Fruit fly (Drosophila melanogaster): ENCODE data around the gene nerfin-2.

Gene nerfin-2

DNA sequence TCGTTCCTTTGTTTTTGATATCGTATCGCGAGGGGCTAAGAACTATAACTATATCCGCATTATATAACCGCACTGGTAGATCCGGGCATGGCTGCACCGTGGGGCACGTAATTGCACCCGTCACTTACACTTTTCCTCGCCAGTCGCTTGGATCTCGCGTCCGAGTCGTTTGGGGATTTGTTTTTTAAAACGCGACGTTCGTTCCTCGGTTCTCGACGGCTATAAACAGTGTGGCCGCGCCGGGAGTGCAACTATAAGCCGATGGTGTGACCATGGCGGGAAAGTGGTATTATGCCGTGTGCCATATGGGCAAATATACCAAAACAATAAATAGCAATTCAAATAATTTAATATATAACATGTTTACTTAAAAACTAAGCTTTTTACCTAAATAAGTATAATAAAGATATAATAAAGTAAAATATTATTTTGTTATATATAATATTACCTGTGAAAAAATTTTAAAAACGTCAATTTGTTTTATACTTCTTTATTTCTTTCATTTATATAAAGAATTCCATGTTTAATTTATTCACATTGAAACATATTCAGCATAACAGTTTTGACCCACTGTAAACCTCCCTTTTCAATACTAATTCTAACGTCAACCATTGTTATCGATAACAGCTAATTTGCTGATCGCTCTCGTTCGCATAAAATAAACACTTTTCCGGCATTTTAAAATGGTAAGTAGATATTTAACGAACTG, 28.1 kb upstream of the nerfin-2 start, which contains the start of the genes Mical and CG3909 (continued):
- TF ChIP-seq CG6163 (GFP tag; IDR thresholded peaks at IDR 0.05) (peak; percentile 85), Eip75B (GFP tag; optimal IDR thresholded peaks at IDR 0.05) (no peak), fd59A (GFP tag; optimal IDR thresholded peaks at IDR 0.05) (no peak), fd85E (GFP tag; optimal IDR thresholded peaks at IDR 0.05) (no peak), Hr4 (GFP tag; optimal IDR thresholded peaks at IDR 0.05) (peak; percentile 69), CG34406 (GFP tag; optimal IDR thresholded peaks at IDR 0.05) (peak; percentile 83), Sox15 (GFP tag; optimal IDR thresholded peaks at IDR 0.05) (peak; percentile 60), cyc (GFP tag; optimal IDR thresholded peaks at IDR 0.05) (peak; percentile 74), topi (GFP tag; optimal IDR thresholded peaks at IDR 0.05) (peak; percentile 60), net (GFP tag; optimal IDR thresholded peaks at IDR 0.05) (peak; percentile 68), eg (GFP tag; IDR thresholded peaks at IDR 0.05) (peak; percentile 92), CG11902 (GFP tag; optimal IDR thresholded peaks at IDR 0.05) (peak; percentile 38), Smox (GFP tag; optimal IDR thresholded peaks at IDR 0.05) (peak; percentile 68), vri (GFP tag; optimal IDR thresholded peaks at IDR 0.05) (peak; percentile 69), Hr39 (GFP tag; optimal IDR thresholded peaks at IDR 0.05) (peak; percentile 69), svp (GFP tag) (peak; percentile 89), CG10631 (GFP tag; optimal IDR thresholded peaks at IDR 0.05) (peak; percentile 88), CG10669 (GFP tag; optimal IDR thresholded peaks at IDR 0.05) (peak; percentile 46), acj6 (GFP tag; optimal IDR thresholded peaks at IDR 0.05) (peak; percentile 75), CG16779 (tag; optimal IDR thresholded peaks at IDR 0.05) (peak; percentile 62), Lpt (GFP tag; optimal IDR thresholded peaks at IDR 0.05) (peak; percentile 57), esn (GFP tag; optimal IDR thresholded peaks at IDR 0.05) (peak; percentile 81), dac (GFP tag; optimal IDR thresholded peaks at IDR 0.05) (no peak), CG6792 (GFP tag; optimal IDR thresholded peaks at IDR 0.05) (peak; percentile 78), CG11294 (GFP tag; IDR thresholded peaks at IDR 0.05) (peak; percentile 76), Ets21C (GFP tag; optimal IDR thresholded peaks at IDR 0.05) (peak; percentile 43)

dm6 chr3R:10045343-10045742, 25.6 kb upstream of the nerfin-2 start, which contains the start of the genes CG11722 and mtTFB2:
CG11722 (minus strand) TSS chr3R:10045542.
mtTFB2 (plus strand) TSS chr3R:10045574.
- peak; percentile 6 for TF ChIP-seq esn (GFP tag; optimal IDR thresholded peaks at IDR 0.05)
- TF ChIP-seq Eip78C (GFP tag): peak; percentile 48
- peak; percentile 1 for TF ChIP-seq dsx (GFP tag; optimal IDR thresholded peaks at IDR 0.05; ENCODE audit: poor library complexity, severe bottlenecking)
- TF ChIP-seq fkh (GFP tag; optimal IDR thresholded peaks at IDR 0.05): peak; percentile 52
- TF ChIP-seq spab (GFP tag; optimal IDR thresholded peaks at IDR 0.05): no peak
- TF ChIP-seq topi (GFP tag; optimal IDR thresholded peaks at IDR 0.05): peak; percentile 33
- TF ChIP-seq net (GFP tag; optimal IDR thresholded peaks at IDR 0.05): no peak
- TF ChIP-seq Hr38 (GFP tag; optimal IDR thresholded peaks at IDR 0.05): no peak
- peak; percentile 42 for TF ChIP-seq vri (GFP tag; optimal IDR thresholded peaks at IDR 0.05)

- TF ChIP-seq topi (GFP tag; optimal IDR thresholded peaks at IDR 0.05): peak; percentile 77
- TF ChIP-seq CG6808 (GFP tag; optimal IDR thresholded peaks at IDR 0.05): peak; percentile 39
- peak; percentile 75 for TF ChIP-seq OdsH (GFP tag; optimal IDR thresholded peaks at IDR 0.05)
- TF ChIP-seq dsx (GFP tag; optimal IDR thresholded peaks at IDR 0.05; ENCODE audit: poor library complexity, severe bottlenecking): peak; percentile 16
- peak; percentile 41 for TF ChIP-seq Ets96B (tag; optimal IDR thresholded peaks at IDR 0.05)
- peak; percentile 29 for TF ChIP-seq CG7368 (GFP tag; optimal IDR thresholded peaks at IDR 0.05)
- TF ChIP-seq Blimp-1 (GFP tag; optimal IDR thresholded peaks at IDR 0.05): peak; percentile 47
- peak; percentile 63 for TF ChIP-seq achi (GFP tag; optimal IDR thresholded peaks at IDR 0.05)
- TF ChIP-seq esn (GFP tag; optimal IDR thresholded peaks at IDR 0.05): peak; percentile 85
- peak; percentile 31 for TF ChIP-seq CG10631 (GFP tag; optimal IDR thresholded peaks at IDR 0.05)
- TF ChIP-seq net (GFP tag; optimal IDR thresholded peaks at IDR 0.05): peak; percentile 65
- peak; percentile 62 for TF ChIP-seq CG11762 (GFP tag; optimal IDR thresholded peaks at IDR 0.05; ENCODE audit: insufficient read depth)
- TF ChIP-seq Sox15 (GFP tag; optimal IDR thresholded peaks at IDR 0.05): peak; percentile 57
- no peak for TF ChIP-seq CG6163 (GFP tag; IDR thresholded peaks at IDR 0.05)
- peak; percentile 59 for TF ChIP-seq CG3032 (tag; optimal IDR thresholded peaks at IDR 0.05)
- TF ChIP-seq ss (GFP tag; optimal IDR thresholded peaks at IDR 0.05): peak in 1 of 2 experiments; percentile 63
- TF ChIP-seq Sox14 (GFP tag; optimal IDR thresholded peaks at IDR 0.05): peak; percentile 72
- TF ChIP-seq dac (GFP tag; optimal IDR thresholded peaks at IDR 0.05): peak; percentile 5
- peak; percentile 77 for TF ChIP-seq Hr4 (GFP tag; optimal IDR thresholded peaks at IDR 0.05)
- no peak for TF ChIP-seq eg (GFP tag; IDR thresholded peaks at IDR 0.05)
- no peak for TF ChIP-seq CG11294 (GFP tag; IDR thresholded peaks at IDR 0.05)
- no peak for TF ChIP-seq CG6276 (GFP tag; optimal IDR thresholded peaks at IDR 0.05)
- no peak for TF ChIP-seq CG11902 (GFP tag; optimal IDR thresholded peaks at IDR 0.05)
- peak; percentile 71 for TF ChIP-seq CG6792 (GFP tag; optimal IDR thresholded peaks at IDR 0.05)
- TF ChIP-seq fd85E (GFP tag; optimal IDR thresholded peaks at IDR 0.05): no peak
- peak; percentile 59 for TF ChIP-seq CG8319 (GFP tag; optimal IDR thresholded peaks at IDR 0.05)
Measured at dm6 chr3R:10048035-10048774, 22.7 kb upstream of the nerfin-2 start.

Data from whole organism, prepupa.